Fruit fly (Drosophila melanogaster): ENCODE measurements around the gene nau.

Gene nau

DNA sequence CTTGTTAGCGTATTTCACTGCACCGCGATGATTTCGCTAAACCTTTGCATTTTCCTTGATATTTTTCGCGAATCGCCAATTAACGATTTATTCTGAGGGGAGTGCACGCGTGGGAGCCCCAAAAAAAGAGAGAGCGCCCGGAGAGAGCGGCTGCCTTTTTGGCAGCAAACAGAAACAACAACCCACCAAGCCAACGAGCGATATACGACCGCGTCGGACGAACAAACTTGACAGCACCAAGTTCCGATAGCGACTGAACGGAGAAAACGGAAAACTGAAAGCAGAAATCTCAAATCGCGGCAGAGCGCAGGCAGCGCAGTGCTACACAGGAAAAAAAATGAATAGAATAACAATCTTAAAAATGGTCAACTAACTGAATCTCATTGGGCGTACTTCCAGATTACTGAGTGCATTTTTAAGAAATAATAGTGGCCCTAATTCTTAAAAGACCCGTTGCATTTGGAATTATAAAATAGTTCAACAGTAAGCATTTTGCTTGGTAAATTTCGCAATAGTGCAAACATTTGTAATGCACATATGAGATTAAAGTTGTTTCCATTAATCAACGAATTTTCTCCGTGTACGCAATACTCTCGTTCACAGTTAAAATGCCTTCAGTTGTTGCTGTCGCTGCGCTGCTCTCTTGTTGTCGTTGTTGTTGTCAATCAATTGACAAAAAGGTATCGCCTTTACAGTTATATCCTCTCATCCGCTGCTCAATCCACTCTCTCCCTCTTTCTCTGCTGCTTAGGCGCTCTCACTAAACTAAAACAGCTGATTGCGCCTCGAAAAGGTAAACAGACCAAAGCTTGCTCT, 48.5 kb downstream of the nau start, which contains the start of gene CG31145 (continued):
- TF ChIP-seq Sox102F (GFP tag; optimal IDR thresholded peaks at IDR 0.05): peak; percentile 100
- TF ChIP-seq CG18262 (tag; optimal IDR thresholded peaks at IDR 0.05): peak; percentile 99
- peak; percentile 98 for TF ChIP-seq CG13894 (tag; optimal IDR thresholded peaks at IDR 0.05)
- peak; percentile 100 for TF ChIP-seq Atf6 (GFP tag; IDR thresholded peaks at IDR 0.05)
- TF ChIP-seq CG2116 (GFP tag; optimal IDR thresholded peaks at IDR 0.05): peak; percentile 93
- peak; percentile 100 for TF ChIP-seq Abd-B (GFP tag; optimal IDR thresholded peaks at IDR 0.05)
- peak; percentile 99 for TF ChIP-seq sisA (GFP tag; IDR thresholded peaks at IDR 0.05)
- peak; percentile 99 for TF ChIP-seq CG32532 (GFP tag; IDR thresholded peaks at IDR 0.05)
- peak; percentile 87 for TF ChIP-seq Elba2 (GFP tag; optimal IDR thresholded peaks at IDR 0.05)
- TF ChIP-seq oc (tag; optimal IDR thresholded peaks at IDR 0.05): peak; percentile 99
- TF ChIP-seq en (GFP tag; optimal IDR thresholded peaks at IDR 0.05): peak; percentile 99
- 0 out of 2 replicates have a peak, but pooled peaks have one; percentile 15 for TF ChIP-seq unc-4 (GFP tag; IDR thresholded peaks at IDR 0.05; ENCODE audit: partially characterized antibody)
- peak in 1 of 3 experiments; percentile 94 for TF ChIP-seq Stat92E (GFP tag; optimal IDR thresholded peaks at IDR 0.05)
- TF ChIP-seq fd102C (GFP tag; optimal IDR thresholded peaks at IDR 0.05): peak; percentile 71
- peak; percentile 95 for TF ChIP-seq chm (GFP tag; IDR thresholded peaks at IDR 0.05)
- peak; percentile 41 for TF ChIP-seq gfzf (GFP tag; optimal IDR thresholded peaks at IDR 0.05)
- peak; percentile 99 for TF ChIP-seq danr (GFP tag; IDR thresholded peaks at IDR 0.05)
- no peak; the same call in 1 of the 2 replicates for TF ChIP-seq hbn (GFP tag; IDR thresholded peaks at IDR 0.05; ENCODE audit: partially characterized antibody)
- TF ChIP-seq HLHmδ (GFP tag; optimal IDR thresholded peaks at IDR 0.05): no peak
- TF ChIP-seq crol (GFP tag; IDR thresholded peaks at IDR 0.05): peak; percentile 73
- peak in 1 of 2 experiments; percentile 95 for TF ChIP-seq Dfd (GFP tag; optimal IDR thresholded peaks at IDR 0.05)
- TF ChIP-seq CG6683 (GFP tag; optimal IDR thresholded peaks at IDR 0.05): peak; percentile 99
- TF ChIP-seq Lim3 (GFP tag; IDR thresholded peaks at IDR 0.05): peak; percentile 98
- peak; percentile 90 for TF ChIP-seq ftz-f1 (GFP tag; optimal IDR thresholded peaks at IDR 0.05)
- peak; percentile 99 for TF ChIP-seq grau (tag; optimal IDR thresholded peaks at IDR 0.05)
- peak; percentile 99 for TF ChIP-seq HLH3B (GFP tag; IDR thresholded peaks at IDR 0.05)
- TF ChIP-seq inv (GFP tag; IDR thresholded peaks at IDR 0.05; ENCODE audit: partially characterized antibody): no peak
- TF ChIP-seq Eip74EF (GFP tag; optimal IDR thresholded peaks at IDR 0.05): peak in 1 of 2 experiments; percentile 100
- peak; percentile 94 for TF ChIP-seq CG18011 (GFP tag; optimal IDR thresholded peaks at IDR 0.05)
- TF ChIP-seq crc (GFP tag; optimal IDR thresholded peaks at IDR 0.05): peak; percentile 99
- TF ChIP-seq knrl (GFP tag; IDR thresholded peaks at IDR 0.05; ENCODE audit: partially characterized antibody): peak; percentile 37; the same call in 1 of the 3 replicates
- TF ChIP-seq Mad (GFP tag; optimal IDR thresholded peaks at IDR 0.05): peak; percentile 99
- TF ChIP-seq zfh2 (GFP tag; optimal IDR thresholded peaks at IDR 0.05): peak; percentile 100
- peak; percentile 99 for TF ChIP-seq CG3065 (GFP tag; optimal IDR thresholded peaks at IDR 0.05)
- TF ChIP-seq Med (GFP tag): peak; percentile 100
- TF ChIP-seq CG1024 (GFP tag; IDR thresholded peaks at IDR 0.05): peak; percentile 92
- TF ChIP-seq al (GFP tag; IDR thresholded peaks at IDR 0.05): peak; percentile 99
- peak; percentile 98 for TF ChIP-seq CG15601 (tag; optimal IDR thresholded peaks at IDR 0.05)
- TF ChIP-seq dpn (GFP tag; optimal IDR thresholded peaks at IDR 0.05): peak; percentile 100
- TF ChIP-seq CG4360 (GFP tag; IDR thresholded peaks at IDR 0.05): peak; percentile 88
- TF ChIP-seq Aef1 (GFP tag; IDR thresholded peaks at IDR 0.05): peak; percentile 99
- TF ChIP-seq CG31365 (tag; optimal IDR thresholded peaks at IDR 0.05): peak; percentile 92
- TF ChIP-seq slp2 (GFP tag; optimal IDR thresholded peaks at IDR 0.05): peak; percentile 100
- peak; percentile 99 for TF ChIP-seq CG14014 (GFP tag; IDR thresholded peaks at IDR 0.05)
- peak; percentile 99 for TF ChIP-seq run (tag; optimal IDR thresholded peaks at IDR 0.05)
- peak; percentile 99 for TF ChIP-seq CG12236 (GFP tag; optimal IDR thresholded peaks at IDR 0.05)
- peak; percentile 99 for TF ChIP-seq Ptx1 (GFP tag; IDR thresholded peaks at IDR 0.05)
- TF ChIP-seq CG9876 (GFP tag; optimal IDR thresholded peaks at IDR 0.05): peak; percentile 99
